Fruit fly (Drosophila melanogaster): ENCODE results near the gene Jon65Ai.

Gene Jon65Ai

dm6 chr3L:6071454-6072189, 17.4 kb upstream of the Jon65Ai start, which contains the start of gene CG6602 (continued):
- TF ChIP-seq CG3407 (GFP tag; optimal IDR thresholded peaks at IDR 0.05) (peak; percentile 41), CG2202 (tag; optimal IDR thresholded peaks at IDR 0.05) (peak; percentile 23), scrt (GFP tag; optimal IDR thresholded peaks at IDR 0.05) (peak; percentile 67), Bteb2 (GFP tag; optimal IDR thresholded peaks at IDR 0.05) (peak; percentile 5), CG7745 (tag; optimal IDR thresholded peaks at IDR 0.05) (no peak), gcm (GFP tag; optimal IDR thresholded peaks at IDR 0.05) (no peak), ewg (GFP tag; optimal IDR thresholded peaks at IDR 0.05) (peak; percentile 55), Adf1 (GFP tag; IDR thresholded peaks at IDR 0.05) (no peak), CG12659 (GFP tag; optimal IDR thresholded peaks at IDR 0.05) (peak; percentile 56), CG10274 (GFP tag; optimal IDR thresholded peaks at IDR 0.05) (peak; percentile 67), abd-A (tag; optimal IDR thresholded peaks at IDR 0.05) (no peak), en (GFP tag; optimal IDR thresholded peaks at IDR 0.05) (peak; percentile 13), ttk (GFP tag; IDR thresholded peaks at IDR 0.05) (peak; percentile 76), bab2 (GFP tag; optimal IDR thresholded peaks at IDR 0.05) (no peak), Lim3 (GFP tag; IDR thresholded peaks at IDR 0.05) (no peak), NK7.1 (GFP tag; optimal IDR thresholded peaks at IDR 0.05) (no peak), CG8478 (optimal IDR thresholded peaks at IDR 0.05) (no peak), Fer3 (tag; optimal IDR thresholded peaks at IDR 0.05) (peak; percentile 86), D (optimal IDR thresholded peaks at IDR 0.05) (no peak), D (GFP tag; optimal IDR thresholded peaks at IDR 0.05) (peak; percentile 67), CG10267 (tag; optimal IDR thresholded peaks at IDR 0.05) (peak; percentile 55), H15 (GFP tag; IDR thresholded peaks at IDR 0.05) (peak; percentile 83), CG3995 (GFP tag; optimal IDR thresholded peaks at IDR 0.05) (peak; percentile 38), CG6272 (GFP tag; IDR thresholded peaks at IDR 0.05) (peak; percentile 72), CG34422 (GFP tag; IDR thresholded peaks at IDR 0.05) (peak; percentile 81), CG6765 (GFP tag; optimal IDR thresholded peaks at IDR 0.05) (peak; percentile 80), gt (GFP tag; IDR thresholded peaks at IDR 0.05) (peak; percentile 67), danr (GFP tag; IDR thresholded peaks at IDR 0.05) (peak; percentile 38; the same call in 1 of the 2 replicates), CG12769 (tag; optimal IDR thresholded peaks at IDR 0.05) (no peak), CG10321 (GFP tag; IDR thresholded peaks at IDR 0.05) (peak; percentile 25; the same call in 1 of the 2 replicates), CG8281 (tag; optimal IDR thresholded peaks at IDR 0.05) (peak; percentile 23), psq (GFP tag; optimal IDR thresholded peaks at IDR 0.05) (no peak), caup (GFP tag; optimal IDR thresholded peaks at IDR 0.05; ENCODE audit: severe bottlenecking) (peak; percentile 89), toy (GFP tag; IDR thresholded peaks at IDR 0.05) (peak; percentile 42; the same call in 1 of the 2 replicates), CG13123 (GFP tag; optimal IDR thresholded peaks at IDR 0.05) (peak; percentile 12), Stat92E (GFP tag; optimal IDR thresholded peaks at IDR 0.05) (no peak), CG7556 (GFP tag; optimal IDR thresholded peaks at IDR 0.05) (no peak), croc (GFP tag; conservative IDR thresholded peaks at IDR 0.05) (peak; percentile 30; the same call in 2 of the 3 replicates), Hmr (GFP tag; optimal IDR thresholded peaks at IDR 0.05) (peak; percentile 82), CG14860 (GFP tag; IDR thresholded peaks at IDR 0.05; ENCODE audit: partially characterized antibody) (no peak), CG3838 (GFP tag; optimal IDR thresholded peaks at IDR 0.05) (no peak), Nf-YC (tag; optimal IDR thresholded peaks at IDR 0.05) (no peak), CG6813 (GFP tag; optimal IDR thresholded peaks at IDR 0.05) (peak; percentile 74), Trl (optimal IDR thresholded peaks at IDR 0.05) (no peak), Trl (GFP tag; optimal IDR thresholded peaks at IDR 0.05) (peak; percentile 62), gsb-n (tag; optimal IDR thresholded peaks at IDR 0.05) (peak; percentile 38), row (GFP tag; IDR thresholded peaks at IDR 0.05) (0 out of 3 replicates have a peak, but pooled peaks have one; percentile 18), dati (GFP tag; IDR thresholded peaks at IDR 0.05) (peak; percentile 71), CG7271 (tag; optimal IDR thresholded peaks at IDR 0.05) (peak; percentile 90), CG6683 (GFP tag; optimal IDR thresholded peaks at IDR 0.05) (peak; percentile 72)
